Fruit fly (Drosophila melanogaster): ENCODE results near the gene CG13733.

CG13733 gene

DNA sequence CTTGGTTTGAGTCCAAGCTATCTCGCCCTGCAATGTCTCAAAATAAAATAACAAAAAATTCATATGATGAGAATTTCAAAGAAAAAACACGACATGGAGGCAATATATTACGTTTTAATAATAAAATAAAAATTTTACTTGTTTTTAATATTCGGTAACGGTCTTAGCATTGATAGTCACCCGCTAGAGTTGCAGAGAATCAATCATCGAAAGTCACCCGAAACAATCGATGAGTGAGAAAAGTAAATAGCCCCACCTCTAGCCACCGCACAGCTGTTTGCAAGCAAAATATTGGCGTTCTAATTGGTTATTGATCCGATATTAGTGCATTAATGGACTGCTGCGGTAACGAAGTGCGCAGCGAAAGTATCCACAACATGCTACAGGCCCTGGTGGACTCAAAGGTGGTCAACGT lies 2.7 kb downstream of the CG13733 start, which contains the start of gene CG34250 (continued):
- peak; percentile 21; the same call in 1 of the 2 replicates for TF ChIP-seq CG17328 (GFP tag; IDR thresholded peaks at IDR 0.05)
- TF ChIP-seq CG18011 (GFP tag; optimal IDR thresholded peaks at IDR 0.05), result peak; percentile 4
- TF ChIP-seq da (GFP tag; optimal IDR thresholded peaks at IDR 0.05), result no peak
- TF ChIP-seq Tbp (GFP tag; optimal IDR thresholded peaks at IDR 0.05), result no peak
- no peak for TF ChIP-seq CG6683 (GFP tag; optimal IDR thresholded peaks at IDR 0.05)
- no peak for TF ChIP-seq CG3726 (GFP tag; IDR thresholded peaks at IDR 0.05)
- TF ChIP-seq fd3F (GFP tag; optimal IDR thresholded peaks at IDR 0.05), result no peak
- TF ChIP-seq crc (GFP tag; optimal IDR thresholded peaks at IDR 0.05), result no peak
- peak; percentile 30 for TF ChIP-seq exex (tag; optimal IDR thresholded peaks at IDR 0.05)
- TF ChIP-seq CG13424 (tag; optimal IDR thresholded peaks at IDR 0.05), result peak; percentile 36
- TF ChIP-seq CG30020 (tag; optimal IDR thresholded peaks at IDR 0.05), result peak; percentile 53
- no peak for TF ChIP-seq usp (GFP tag; optimal IDR thresholded peaks at IDR 0.05)
- TF ChIP-seq caup (GFP tag; optimal IDR thresholded peaks at IDR 0.05; ENCODE audit: severe bottlenecking), result peak; percentile 31
- peak; percentile 22 for TF ChIP-seq CG5245 (GFP tag; optimal IDR thresholded peaks at IDR 0.05)
- TF ChIP-seq eyg (GFP tag; optimal IDR thresholded peaks at IDR 0.05), result no peak
- TF ChIP-seq Bteb2 (GFP tag; optimal IDR thresholded peaks at IDR 0.05), result no peak
- peak; percentile 55; the same call in 1 of the 3 replicates for TF ChIP-seq CG11560 (tag; IDR thresholded peaks at IDR 0.05)
- peak; percentile 18 for TF ChIP-seq az2 (GFP tag; optimal IDR thresholded peaks at IDR 0.05)
- peak; percentile 75 for TF ChIP-seq YL-1 (GFP tag; optimal IDR thresholded peaks at IDR 0.05)
- TF ChIP-seq CG1647 (GFP tag; optimal IDR thresholded peaks at IDR 0.05), result no peak
- peak; percentile 75 for TF ChIP-seq CG16813 (GFP tag; IDR thresholded peaks at IDR 0.05; ENCODE audit: partially characterized antibody)
- TF ChIP-seq CG33213 (GFP tag; optimal IDR thresholded peaks at IDR 0.05), result no peak
- peak; percentile 58 for TF ChIP-seq CG15601 (tag; optimal IDR thresholded peaks at IDR 0.05)
- TF ChIP-seq Optix (GFP tag; IDR thresholded peaks at IDR 0.05), result no peak
- TF ChIP-seq CG18619 (GFP tag; optimal IDR thresholded peaks at IDR 0.05), result peak; percentile 46
- no peak for TF ChIP-seq aop (GFP tag; IDR thresholded peaks at IDR 0.05)
- peak; percentile 79 for TF ChIP-seq CG12659 (GFP tag; optimal IDR thresholded peaks at IDR 0.05)
- peak; percentile 67 for TF ChIP-seq lbe (GFP tag; optimal IDR thresholded peaks at IDR 0.05)
- TF ChIP-seq CG7556 (GFP tag; optimal IDR thresholded peaks at IDR 0.05), result no peak
- no peak for TF ChIP-seq schlank (tag; optimal IDR thresholded peaks at IDR 0.05)
- TF ChIP-seq ato (GFP tag; IDR thresholded peaks at IDR 0.05; ENCODE audit: partially characterized antibody), result peak; percentile 11; the same call in 1 of the 2 replicates
- no peak for TF ChIP-seq eve (GFP tag; optimal IDR thresholded peaks at IDR 0.05)
- TF ChIP-seq CG6813 (GFP tag; optimal IDR thresholded peaks at IDR 0.05), result no peak
- peak; percentile 66; the same call in 2 of the 3 replicates for TF ChIP-seq CG14860 (GFP tag; IDR thresholded peaks at IDR 0.05; ENCODE audit: partially characterized antibody)
- no peak for TF ChIP-seq ara (GFP tag; IDR thresholded peaks at IDR 0.05)
- no peak for TF ChIP-seq CG4707 (GFP tag; optimal IDR thresholded peaks at IDR 0.05)
- TF ChIP-seq CG6689 (GFP tag; IDR thresholded peaks at IDR 0.05), result no peak
- TF ChIP-seq Atf6 (GFP tag; IDR thresholded peaks at IDR 0.05), result no peak
- TF ChIP-seq Ets97D (GFP tag; optimal IDR thresholded peaks at IDR 0.05), result peak; percentile 59
- no peak for TF ChIP-seq cad (GFP tag; optimal IDR thresholded peaks at IDR 0.05)
- no peak for TF ChIP-seq chm (GFP tag; IDR thresholded peaks at IDR 0.05)
- TF ChIP-seq ap (GFP tag; IDR thresholded peaks at IDR 0.05), result no peak
- TF ChIP-seq CG17912 (GFP tag; optimal IDR thresholded peaks at IDR 0.05), result no peak
- peak; percentile 75 for TF ChIP-seq Sin3A (optimal IDR thresholded peaks at IDR 0.05)
- no peak for TF ChIP-seq sens-2 (GFP tag; IDR thresholded peaks at IDR 0.05)
- peak; percentile 25 for TF ChIP-seq CG1603 (tag; optimal IDR thresholded peaks at IDR 0.05)
- TF ChIP-seq ci (GFP tag; IDR thresholded peaks at IDR 0.05), result no peak
- no peak for TF ChIP-seq Eip74EF (GFP tag; optimal IDR thresholded peaks at IDR 0.05)
- TF ChIP-seq CG11247 (GFP tag; IDR thresholded peaks at IDR 0.05), result no peak
- no peak for TF ChIP-seq CG4282 (GFP tag; optimal IDR thresholded peaks at IDR 0.05)
- TF ChIP-seq bcd (GFP tag; optimal IDR thresholded peaks at IDR 0.05), result peak; percentile 23
- TF ChIP-seq br (optimal IDR thresholded peaks at IDR 0.05), result no peak
